Fruit fly (Drosophila melanogaster): ENCODE data around the gene CG34041.

DNA sequence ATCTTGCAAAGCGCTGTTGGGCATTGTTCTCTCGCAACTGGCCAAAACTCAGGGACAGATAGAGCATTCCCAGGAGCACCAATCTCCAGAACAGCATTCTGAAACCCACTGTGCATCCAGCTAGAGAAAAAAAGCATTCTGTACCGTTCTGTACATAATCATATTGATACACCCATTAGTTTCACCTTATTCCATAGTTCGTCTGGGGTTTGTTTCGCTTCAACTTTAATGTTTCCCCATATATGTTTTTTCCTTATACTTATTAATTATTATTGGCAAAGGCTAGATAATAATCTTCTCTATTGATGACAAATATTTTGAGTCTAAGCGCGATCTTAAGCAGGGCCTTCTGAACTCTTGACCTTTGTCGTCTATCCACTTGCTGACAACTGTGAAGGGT, 4.3 kb downstream of the CG34041 start, which contains the start of gene PH4alphaNE2:
- TF ChIP-seq CG7101 (tag; optimal IDR thresholded peaks at IDR 0.05), result no peak
- no peak for TF ChIP-seq tj (GFP tag; optimal IDR thresholded peaks at IDR 0.05)
- no peak for TF ChIP-seq CG14711 (tag; optimal IDR thresholded peaks at IDR 0.05)
- no peak for TF ChIP-seq kay (GFP tag; ENCODE audit: borderline replicate concordance)
- TF ChIP-seq bab1 (GFP tag; optimal IDR thresholded peaks at IDR 0.05), result no peak
- TF ChIP-seq cic (GFP tag; optimal IDR thresholded peaks at IDR 0.05), result no peak
- no peak for TF ChIP-seq Clk (GFP tag; optimal IDR thresholded peaks at IDR 0.05)
- no peak for TF ChIP-seq cnc (optimal IDR thresholded peaks at IDR 0.05)
- no peak for TF ChIP-seq Crg-1 (GFP tag; optimal IDR thresholded peaks at IDR 0.05)

Measured in whole organism, adult.